Fruit fly (Drosophila melanogaster) whole organism, embryonic: ENCODE data around the gene Hrb98DE.
A peak's percentile ranks its signal among the peaks of the same experiment; 100 is the strongest.

ENCODE experiments used
- Awh ChIP-seq: fragments of 200-800 bp; sonication (Bioruptor generic); IDR thresholded peaks from 2 replicates; pipeline ENCODE4, ENCODE4 v1.3.6; 2022; ENCODE audit warnings: missing biosample characterization, missing genetic modification characterization
- Bteb2 ChIP-seq: fragments of 200-800 bp; sonication (Bioruptor generic); optimal IDR thresholded peaks from 2 replicates; lab custom pipeline; 2016; ENCODE audit warnings: missing biosample characterization, missing genetic modification characterization
- CG1024 ChIP-seq: fragments of 200-800 bp; sonication (Bioruptor generic); IDR thresholded peaks from 2 replicates; pipeline ENCODE4 v1.3.6; 2022; ENCODE audit warnings: missing biosample characterization, missing genetic modification characterization
- CG10431 ChIP-seq: fragments of 200-800 bp; sonication (Bioruptor generic); optimal IDR thresholded peaks from 3 replicates; lab custom pipeline; 2018; ENCODE audit warnings: missing biosample characterization, mild to moderate bottlenecking, missing genetic modification characterization
- CG11723 ChIP-seq: fragments of 200-800 bp; sonication (Bioruptor generic); optimal IDR thresholded peaks from 2 replicates; lab custom pipeline; 2017; ENCODE audit warnings: missing biosample characterization, mild to moderate bottlenecking, missing genetic modification characterization
- CG1233 ChIP-seq: fragments of 200-800 bp; sonication (Bioruptor generic); optimal IDR thresholded peaks from 4 replicates; lab custom pipeline; 2018; ENCODE audit warnings: missing biosample characterization, mild to moderate bottlenecking, missing genetic modification characterization
- CG13624 ChIP-seq: fragments of 200-800 bp; sonication (Bioruptor generic); optimal IDR thresholded peaks from 2 replicates; lab custom pipeline; 2016; ENCODE audit warnings: missing biosample characterization, missing genetic modification characterization
- CG14965 ChIP-seq: fragments of 200-800 bp; sonication (Bioruptor generic); optimal IDR thresholded peaks from 2 replicates; lab custom pipeline; 2016; ENCODE audit warnings: missing biosample characterization, missing genetic modification characterization, borderline replicate concordance
- CG1647 ChIP-seq: fragments of 200-800 bp; sonication (Bioruptor generic); optimal IDR thresholded peaks from 3 replicates; lab custom pipeline; 2016; ENCODE audit warnings: missing biosample characterization, missing genetic modification characterization
- CG17328 ChIP-seq: fragments of 200-800 bp; sonication (Bioruptor generic); IDR thresholded peaks from 2 replicates; pipeline ENCODE4 v1.3.6; 2022; ENCODE audit warnings: missing biosample characterization, missing genetic modification characterization
- CG2120 ChIP-seq: fragments of 200-800 bp; sonication (Bioruptor generic); optimal IDR thresholded peaks from 3 replicates; lab custom pipeline; 2016; ENCODE audit warnings: missing biosample characterization, missing genetic modification characterization
- CG34422 ChIP-seq: fragments of 200-800 bp; sonication (Bioruptor generic); IDR thresholded peaks from 3 replicates; pipeline ENCODE4 v1.3.6; 2022; ENCODE audit warnings: missing biosample characterization, missing genetic modification characterization
- CG42726 ChIP-seq: fragments of 200-800 bp; sonication (Bioruptor generic); IDR thresholded peaks from 2 replicates; pipeline ENCODE4 v1.3.6; 2022; ENCODE audit warnings: missing biosample characterization, missing genetic modification characterization; ENCODE audit not compliant: partially characterized antibody
- CG4854 ChIP-seq: fragments of 200-800 bp; sonication (Bioruptor generic); optimal IDR thresholded peaks from 2 replicates; lab custom pipeline; 2016; ENCODE audit warnings: missing biosample characterization, missing genetic modification characterization, inconsistent platforms
- CG7963 ChIP-seq: fragments of 200-800 bp; sonication (Bioruptor generic); IDR thresholded peaks from 3 replicates; pipeline ENCODE4 v1.3.6; 2022; ENCODE audit warnings: missing biosample characterization, missing genetic modification characterization; ENCODE audit not compliant: partially characterized antibody
- CG9727 ChIP-seq: fragments of 200-800 bp; sonication (Bioruptor generic); optimal IDR thresholded peaks from 3 replicates; lab custom pipeline; 2017; ENCODE audit warnings: missing biosample characterization, mild to moderate bottlenecking, missing genetic modification characterization
- Chrac-16 ChIP-seq: fragments of 200-800 bp; sonication (Bioruptor generic); optimal IDR thresholded peaks from 3 replicates; lab custom pipeline; 2016; ENCODE audit warnings: missing biosample characterization, missing genetic modification characterization
- Dll ChIP-seq: fragments of 200-800 bp; sonication (Bioruptor generic); IDR thresholded peaks from 4 replicates; pipeline ENCODE4 v1.3.6; 2022; ENCODE audit warnings: missing biosample characterization, missing genetic modification characterization; ENCODE audit not compliant: partially characterized antibody
- ERR ChIP-seq: fragments of 200-800 bp; sonication (Bioruptor generic); optimal IDR thresholded peaks from 2 replicates; lab custom pipeline; 2016; ENCODE audit warnings: missing biosample characterization, missing genetic modification characterization
- Nf-YC ChIP-seq: fragments of 200-800 bp; optimal IDR thresholded peaks from 3 replicates; lab custom pipeline; 2019; ENCODE audit warnings: missing biosample characterization, mild to moderate bottlenecking, missing genetic modification characterization, moderate library complexity
- Optix ChIP-seq: fragments of 200-800 bp; sonication (Bioruptor generic); IDR thresholded peaks from 3 replicates; pipeline ENCODE4 v1.3.6; 2022; ENCODE audit warnings: missing biosample characterization, missing genetic modification characterization
- Rx ChIP-seq: fragments of 200-800 bp; sonication (Bioruptor generic); IDR thresholded peaks from 2 replicates; pipeline ENCODE4 v1.3.6; 2022; ENCODE audit warnings: missing biosample characterization, missing genetic modification characterization
- abd-A ChIP-seq: fragments of 200-800 bp; sonication (Bioruptor generic); optimal IDR thresholded peaks from 3 replicates; lab custom pipeline; 2019; ENCODE audit warnings: missing biosample characterization, mild to moderate bottlenecking, missing genetic modification characterization, moderate library complexity
- amos ChIP-seq: fragments of 200-800 bp; sonication (Bioruptor generic); IDR thresholded peaks from 2 replicates; pipeline ENCODE4 v1.3.6; 2022; ENCODE audit warnings: missing biosample characterization, missing genetic modification characterization; ENCODE audit not compliant: partially characterized antibody
- aop ChIP-seq: fragments of 200-800 bp; sonication (Bioruptor generic); IDR thresholded peaks from 2 replicates; pipeline ENCODE4 v1.3.6; 2022; ENCODE audit warnings: missing biosample characterization, missing genetic modification characterization
- ato ChIP-seq: fragments of 200-800 bp; sonication (Bioruptor generic); IDR thresholded peaks from 2 replicates; pipeline ENCODE4 v1.3.6; 2022; ENCODE audit warnings: missing biosample characterization, missing genetic modification characterization; ENCODE audit not compliant: partially characterized antibody
- crol ChIP-seq: fragments of 200-800 bp; sonication (Bioruptor generic); IDR thresholded peaks from 2 replicates; pipeline ENCODE4 v1.3.6; 2022; ENCODE audit warnings: missing biosample characterization, missing genetic modification characterization
- crp ChIP-seq, 2 experiments: fragments of 200-800 bp; sonication (Bioruptor generic); optimal IDR thresholded peaks; 2 replicates in 1 of 2; 3 replicates in 1 of 2; lab custom pipeline; 2017; ENCODE audit warnings: missing biosample characterization in 2 of 2, missing genetic modification characterization in 2 of 2, mild to moderate bottlenecking in 1 of 2, moderate library complexity in 1 of 2
- dpn ChIP-seq, 2 experiments: fragments of 200-800 bp; sonication (Bioruptor generic); optimal IDR thresholded peaks; 3 replicates each; lab custom pipeline; 2016; ENCODE audit warnings: missing biosample characterization in 2 of 2, missing genetic modification characterization in 2 of 2
- exex ChIP-seq: fragments of 200-800 bp; sonication (Bioruptor generic); optimal IDR thresholded peaks from 4 replicates; lab custom pipeline; 2018; ENCODE audit warnings: missing biosample characterization, mild to moderate bottlenecking, missing genetic modification characterization, moderate library complexity
- hbn ChIP-seq: fragments of 200-800 bp; sonication (Bioruptor generic); IDR thresholded peaks from 2 replicates; pipeline ENCODE4 v1.3.6; 2022; ENCODE audit warnings: missing biosample characterization, missing genetic modification characterization; ENCODE audit not compliant: partially characterized antibody
- her ChIP-seq: fragments of 200-800 bp; sonication (Bioruptor generic); optimal IDR thresholded peaks from 2 replicates; lab custom pipeline; 2016; ENCODE audit warnings: missing biosample characterization, missing genetic modification characterization
- klu ChIP-seq: fragments of 200-800 bp; sonication (Bioruptor generic); IDR thresholded peaks from 2 replicates; pipeline ENCODE4 v1.3.6; 2022; ENCODE audit warnings: missing biosample characterization, missing genetic modification characterization
- lbe ChIP-seq: fragments of 200-800 bp; sonication (Bioruptor generic); optimal IDR thresholded peaks from 2 replicates; lab custom pipeline; 2016; ENCODE audit warnings: missing biosample characterization, mild to moderate bottlenecking, missing genetic modification characterization
- nau ChIP-seq: fragments of 200-800 bp; sonication (Bioruptor generic); optimal IDR thresholded peaks from 3 replicates; lab custom pipeline; 2017; ENCODE audit warnings: missing biosample characterization, mild to moderate bottlenecking, missing genetic modification characterization, missing genetic modification reagents
- nmo ChIP-seq: fragments of 200-800 bp; sonication (Bioruptor generic); optimal IDR thresholded peaks from 2 replicates; lab custom pipeline; 2018; ENCODE audit warnings: missing biosample characterization, mild to moderate bottlenecking, missing genetic modification characterization, moderate library complexity
- p53 ChIP-seq: fragments of 200-800 bp; sonication (Bioruptor generic); optimal IDR thresholded peaks from 2 replicates; lab custom pipeline; 2016; ENCODE audit warnings: missing biosample characterization, missing genetic modification characterization
- pb ChIP-seq: fragments of 200-800 bp; sonication (Bioruptor generic); optimal IDR thresholded peaks from 3 replicates; lab custom pipeline; 2016; ENCODE audit warnings: missing biosample characterization, missing genetic modification characterization
- pfk ChIP-seq: fragments of 200-800 bp; sonication (Bioruptor generic); optimal IDR thresholded peaks from 2 replicates; lab custom pipeline; 2018; ENCODE audit warnings: missing biosample characterization, mild to moderate bottlenecking, missing genetic modification characterization, moderate library complexity
- pho ChIP-seq: fragments of 200-800 bp; sonication (Bioruptor generic); optimal IDR thresholded peaks from 2 replicates; lab custom pipeline; 2016; ENCODE audit warnings: missing biosample characterization, missing genetic modification characterization
- sc ChIP-seq, 3 experiments: fragments of >200 bp in 2 of 3; fragments of 200-800 bp in 1 of 3; sonication (Bioruptor generic) in 1 of 3; optimal IDR thresholded peaks; 2 replicates in 2 of 3; 3 replicates in 1 of 3; lab custom pipeline; 2017; ENCODE audit warnings: mild to moderate bottlenecking in 1 of 3, missing biosample characterization in 1 of 3, missing genetic modification characterization in 1 of 3, missing genetic modification reagents in 1 of 3
- slp2 ChIP-seq: fragments of 200-800 bp; sonication (Bioruptor generic); optimal IDR thresholded peaks from 2 replicates; lab custom pipeline; 2016; ENCODE audit warnings: missing biosample characterization, missing genetic modification characterization
- tap ChIP-seq: fragments of 200-800 bp; optimal IDR thresholded peaks from 3 replicates; lab custom pipeline; 2019; ENCODE audit warnings: missing biosample characterization, mild to moderate bottlenecking, missing genetic modification characterization, moderate library complexity
- tio ChIP-seq: fragments of 200-800 bp; sonication (Bioruptor generic); optimal IDR thresholded peaks from 2 replicates; lab custom pipeline; 2017; ENCODE audit warnings: missing biosample characterization, missing genetic modification characterization, inconsistent platforms
- vnd ChIP-seq: fragments of 200-800 bp; sonication (Bioruptor generic); IDR thresholded peaks from 3 replicates; pipeline ENCODE4 v1.3.6; 2022; ENCODE audit warnings: missing biosample characterization, missing genetic modification characterization; ENCODE audit not compliant: partially characterized antibody
- z ChIP-seq: fragments of 200-800 bp; sonication (Bioruptor generic); IDR thresholded peaks from 3 replicates; pipeline ENCODE4 v1.3.6; 2022; ENCODE audit warnings: missing biosample characterization, missing genetic modification characterization
- zf30C ChIP-seq: fragments of 200-800 bp; sonication (Bioruptor generic); optimal IDR thresholded peaks from 3 replicates; lab custom pipeline; 2018; ENCODE audit warnings: missing biosample characterization, mild to moderate bottlenecking, missing genetic modification characterization
- zfh2 ChIP-seq: fragments of 200-800 bp; sonication (Bioruptor generic); optimal IDR thresholded peaks from 2 replicates; lab custom pipeline; 2016; ENCODE audit warnings: missing biosample characterization, missing genetic modification characterization

Hrb98DE gene

DNA sequence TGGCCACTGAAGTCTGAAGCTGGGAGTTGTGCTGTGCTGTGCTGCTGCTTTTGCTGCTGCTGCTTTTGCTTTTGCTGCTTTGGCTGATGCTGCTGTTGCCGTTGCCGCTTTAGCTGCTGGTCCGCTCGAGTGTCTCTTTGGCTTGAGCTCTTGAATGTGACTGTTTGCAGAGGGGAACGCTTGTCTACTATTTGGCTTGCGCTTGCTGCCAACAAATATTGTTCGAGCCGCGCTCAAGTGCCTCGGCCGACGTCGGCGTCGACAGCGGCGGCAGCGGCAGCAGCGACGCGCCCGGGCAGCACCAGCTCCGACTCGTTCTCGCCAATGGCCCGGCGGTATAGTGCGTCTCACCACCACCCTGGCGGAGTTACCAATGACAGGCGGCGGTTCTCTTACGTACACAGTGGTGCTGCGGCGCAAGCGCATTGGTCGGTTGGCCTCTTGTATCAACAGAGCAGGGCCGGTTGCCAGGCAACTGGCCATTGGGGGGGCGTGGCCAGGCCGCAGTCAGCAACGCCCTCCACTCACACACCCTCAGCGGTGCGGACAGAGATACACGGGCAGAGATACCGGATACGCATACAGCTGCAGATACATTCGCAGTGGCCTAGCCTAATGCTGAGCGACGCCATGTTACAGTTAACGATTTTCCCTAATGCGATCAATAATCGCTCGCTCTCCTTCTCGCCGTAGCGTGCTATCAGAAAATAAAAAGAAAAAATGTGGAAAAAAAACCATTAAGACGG lies 14.4 kb upstream of the Hrb98DE start, which contains the start of gene fkh (continued):
- TF ChIP-seq Bteb2 (GFP tag; lab: Kevin White, UChicago), result peak; percentile 79
- TF ChIP-seq crp (GFP tag; optimal IDR thresholded peaks at IDR 0.05; lab: Kevin White, UChicago), result peak in 1 of 2 experiments; percentile 61
- TF ChIP-seq tap (tag; lab: Kevin White, UChicago), result peak; percentile 80
- peak; percentile 77; the same call in 2 of the 3 replicates for TF ChIP-seq Optix
- TF ChIP-seq vnd, result no peak
- TF ChIP-seq pb (GFP tag; lab: Kevin White, UChicago), result peak; percentile 95
- peak; percentile 82 for TF ChIP-seq CG2120 (GFP tag; lab: Kevin White, UChicago)
- TF ChIP-seq abd-A (tag; lab: Kevin White, UChicago), result peak; percentile 85
- no peak for TF ChIP-seq CG7963 (GFP tag; lab: Robert Waterston, UW)
- peak; percentile 49 for TF ChIP-seq crol (GFP tag; lab: Robert Waterston, UW)
- TF ChIP-seq Dll (GFP tag; lab: Robert Waterston, UW), result peak; percentile 40; the same call in 2 of the 4 replicates
- TF ChIP-seq exex (tag; lab: Kevin White, UChicago), result peak; percentile 56
- peak; percentile 100 for TF ChIP-seq Nf-YC (tag; lab: Kevin White, UChicago)
- TF ChIP-seq nmo (GFP tag; lab: Kevin White, UChicago), result peak; percentile 25
- peak; percentile 91 for TF ChIP-seq Awh (GFP tag; lab: Robert Waterston, UW)
- TF ChIP-seq nau (GFP tag; lab: Kevin White, UChicago), result peak; percentile 99
- no peak for TF ChIP-seq Rx (GFP tag; lab: Robert Waterston, UW)
- peak; percentile 90 for TF ChIP-seq lbe
- peak; percentile 92 for TF ChIP-seq ERR
- TF ChIP-seq slp2 (GFP tag; lab: Kevin White, UChicago), result peak; percentile 84
- TF ChIP-seq zfh2, result peak; percentile 77
- peak; percentile 95 for TF ChIP-seq CG4854 (GFP tag; lab: Kevin White, UChicago)
- TF ChIP-seq CG1647, result peak; percentile 92
- peak; percentile 72 to 91 for TF ChIP-seq dpn (GFP tag; optimal IDR thresholded peaks at IDR 0.05; lab: Kevin White, UChicago)
- no peak for TF ChIP-seq amos (GFP tag; lab: Robert Waterston, UW)
- TF ChIP-seq p53, result peak; percentile 78
- TF ChIP-seq CG17328 (GFP tag; lab: Robert Waterston, UW), result peak; percentile 48; the same call in 1 of the 2 replicates
- no peak for TF ChIP-seq hbn (GFP tag; lab: Robert Waterston, UW)
- peak; percentile 38 for TF ChIP-seq zf30C (GFP tag; lab: Kevin White, UChicago)
- TF ChIP-seq pfk (GFP tag; lab: Kevin White, UChicago), result peak; percentile 88
- TF ChIP-seq CG1024 (GFP tag; lab: Robert Waterston, UW), result 0 out of 2 replicates have a peak, but pooled peaks have one; percentile 41
- TF ChIP-seq Chrac-16, result peak; percentile 30
- peak; percentile 73; the same call in 2 of the 3 replicates for TF ChIP-seq z (GFP tag; lab: Robert Waterston, UW)
- peak; percentile 82 for TF ChIP-seq CG14965 (GFP tag; lab: Kevin White, UChicago)
- TF ChIP-seq CG11723 (GFP tag; lab: Kevin White, UChicago), result peak; percentile 96
- peak; percentile 93 for TF ChIP-seq CG10431
- peak; percentile 95 for TF ChIP-seq CG1233 (GFP tag; lab: Kevin White, UChicago)
- TF ChIP-seq sc (optimal IDR thresholded peaks at IDR 0.05; lab: Kevin White, UChicago), result no peak
- TF ChIP-seq sc (GFP tag; optimal IDR thresholded peaks at IDR 0.05; lab: Kevin White, UChicago), result peak; percentile 94
- TF ChIP-seq CG42726 (GFP tag; lab: Robert Waterston, UW), result no peak
- TF ChIP-seq CG34422 (GFP tag; lab: Robert Waterston, UW), result peak; percentile 50; the same call in 1 of the 3 replicates
- TF ChIP-seq pho (GFP tag; lab: Kevin White, UChicago), result peak; percentile 92
- no peak for TF ChIP-seq ato (GFP tag; lab: Robert Waterston, UW)
- TF ChIP-seq aop (GFP tag; lab: Robert Waterston, UW), result no peak
- TF ChIP-seq tio, result peak; percentile 76
- no peak for TF ChIP-seq klu (GFP tag; lab: Robert Waterston, UW)
- TF ChIP-seq her (GFP tag; lab: Kevin White, UChicago), result peak; percentile 92
- peak; percentile 88 for TF ChIP-seq CG13624 (GFP tag; lab: Kevin White, UChicago)
- peak; percentile 97 for TF ChIP-seq CG9727 (GFP tag; lab: Kevin White, UChicago)
